Worm (Caenorhabditis elegans) whole organism, early embryonic: ENCODE measurements around the gene mai-1.

Experiments used
- B0310.2 ChIP-seq: sonication (generic microtip); optimal IDR thresholded peaks from 2 replicates; lab custom pipeline; 2016; ENCODE audit warnings: mild to moderate bottlenecking, missing genetic modification characterization, missing compliant biosample characterization
- F13C5.2 ChIP-seq: sonication (generic microtip); optimal IDR thresholded peaks from 2 replicates; lab custom pipeline; 2017; ENCODE audit warnings: mild to moderate bottlenecking, missing genetic modification characterization, inconsistent platforms, missing compliant biosample characterization
- aly-1 ChIP-seq: sonication (generic microtip); optimal IDR thresholded peaks from 2 replicates; lab custom pipeline; 2016; ENCODE audit warnings: missing genetic modification characterization, missing compliant biosample characterization
- ama-1 ChIP-seq: fragments of 150-350 bp; optimal IDR thresholded peaks from 2 replicates; lab custom pipeline; 2014
- ceh-13 ChIP-seq: fragments of 200-800 bp; sonication (Bioruptor generic); optimal IDR thresholded peaks from 2 replicates; lab custom pipeline; 2018; ENCODE audit warnings: mild to moderate bottlenecking, missing genetic modification characterization, missing compliant biosample characterization
- ceh-36 ChIP-seq: sonication (generic microtip); optimal IDR thresholded peaks from 2 replicates; lab custom pipeline; 2016; ENCODE audit warnings: missing genetic modification characterization, inconsistent platforms, missing compliant biosample characterization
- ets-7 ChIP-seq: sonication (generic microtip); optimal IDR thresholded peaks from 2 replicates; lab custom pipeline; 2016; ENCODE audit warnings: missing genotype, missing genetic modification characterization, missing compliant biosample characterization
- flt-1 ChIP-seq: fragments of 200-800 bp; sonication (Bioruptor generic); IDR thresholded peaks from 2 replicates; pipeline ENCODE4 v1.3.6; 2022; ENCODE audit warnings: missing genetic modification characterization, missing compliant biosample characterization
- hmbx-1 ChIP-seq: sonication (generic microtip); optimal IDR thresholded peaks from 2 replicates; lab custom pipeline; 2016; ENCODE audit warnings: mild to moderate bottlenecking, missing genetic modification characterization, missing compliant biosample characterization
- hmg-4 ChIP-seq: fragments of 200-800 bp; sonication (Bioruptor generic); optimal IDR thresholded peaks from 2 replicates; lab custom pipeline; 2018; ENCODE audit warnings: mild to moderate bottlenecking, missing genetic modification characterization, missing compliant biosample characterization
- hnd-1 ChIP-seq: sonication (generic microtip); optimal IDR thresholded peaks from 2 replicates; lab custom pipeline; 2016; ENCODE audit warnings: missing genetic modification characterization, missing compliant biosample characterization
- pes-1 ChIP-seq: fragments of 200-800 bp; sonication (Bioruptor generic); IDR thresholded peaks from 2 replicates; pipeline ENCODE4 v1.3.6; 2022; ENCODE audit warnings: missing genetic modification reagents, missing genetic modification characterization, missing compliant biosample characterization
- scrt-1 ChIP-seq: fragments of 200-800 bp; sonication (Bioruptor generic); IDR thresholded peaks from 2 replicates; pipeline ENCODE4 v1.3.6; 2022; ENCODE audit warnings: missing genetic modification characterization, missing compliant biosample characterization
- sea-1 ChIP-seq: fragments of 200-800 bp; sonication (Bioruptor generic); conservative IDR thresholded peaks from 2 replicates; pipeline ENCODE4 v1.3.6; 2022; ENCODE audit warnings: missing genetic modification characterization, missing compliant biosample characterization
- tbx-11 ChIP-seq: fragments of 200-800 bp; sonication (Bioruptor generic); IDR thresholded peaks from 2 replicates; pipeline ENCODE4 v1.3.6; 2022; ENCODE audit warnings: missing genetic modification characterization, missing compliant biosample characterization
- tbx-37 ChIP-seq: fragments of 200-800 bp; sonication (Bioruptor generic); conservative IDR thresholded peaks from 2 replicates; pipeline ENCODE4 v1.3.6; 2022; ENCODE audit warnings: missing genetic modification reagents, missing genetic modification characterization, missing compliant biosample characterization
- tra-4 ChIP-seq: sonication (generic microtip); optimal IDR thresholded peaks from 2 replicates; lab custom pipeline; 2017; ENCODE audit warnings: missing genetic modification characterization, missing compliant biosample characterization

The mai-1 gene

ce11 chrX:3135186-3135585 lies 18.8 kb upstream of the mai-1 start, which contains the start of gene K10B3.1:
K10B3.1 (plus strand) TSS chrX:3135486.
- TF ChIP-seq F13C5.2 (tag; lab: Kevin White, UChicago), result no peak
- no peak for TF ChIP-seq ceh-13 (GFP tag; lab: Kevin White, UChicago)
- no peak for TF ChIP-seq tra-4 (tag; lab: Kevin White, UChicago)
- TF ChIP-seq tbx-37 (GFP tag; lab: Robert Waterston, UW), result no peak
- TF ChIP-seq hmbx-1 (tag; lab: Kevin White, UChicago), result no peak
- TF ChIP-seq flt-1, result no peak
- no peak for TF ChIP-seq sea-1
- TF ChIP-seq hnd-1 (tag; lab: Kevin White, UChicago), result no peak
- TF ChIP-seq aly-1 (tag; lab: Kevin White, UChicago), result no peak
- no peak for TF ChIP-seq B0310.2 (tag; lab: Kevin White, UChicago)
- no peak for TF ChIP-seq ets-7 (tag; lab: Kevin White, UChicago)
- no peak for TF ChIP-seq ama-1 (lab: Kevin White, UChicago)
- TF ChIP-seq tbx-11 (GFP tag; lab: Robert Waterston, UW), result no peak
- no peak for TF ChIP-seq hmg-4 (GFP tag; lab: Kevin White, UChicago)
- TF ChIP-seq scrt-1 (GFP tag; lab: Robert Waterston, UW), result no peak
- TF ChIP-seq ceh-36 (tag; lab: Kevin White, UChicago), result no peak
- TF ChIP-seq pes-1, result no peak

- TF ChIP-seq ceh-13 (GFP tag; lab: Kevin White, UChicago) (no peak), F13C5.2 (tag; lab: Kevin White, UChicago) (peak; percentile 90), hnd-1 (tag; lab: Kevin White, UChicago) (no peak), pes-1 (0 out of 2 replicates have a peak, but pooled peaks have one; percentile 21), tbx-11 (GFP tag; lab: Robert Waterston, UW) (no peak), tra-4 (tag; lab: Kevin White, UChicago) (no peak), tbx-37 (GFP tag; lab: Robert Waterston, UW) (no peak; the same call in 1 of the 2 replicates), hmg-4 (GFP tag; lab: Kevin White, UChicago) (peak; percentile 96), flt-1 (no peak), ets-7 (tag; lab: Kevin White, UChicago) (peak; percentile 26), hmbx-1 (tag; lab: Kevin White, UChicago) (no peak), scrt-1 (GFP tag; lab: Robert Waterston, UW) (peak; percentile 32; the same call in 1 of the 2 replicates), sea-1 (peak; percentile 59; the same call in 1 of the 2 replicates), ceh-36 (tag; lab: Kevin White, UChicago) (no peak), B0310.2 (tag; lab: Kevin White, UChicago) (peak; percentile 62), aly-1 (tag; lab: Kevin White, UChicago) (peak; percentile 80)
These were observed 11.3 kb upstream of the mai-1 start for ce11 chrX:3127626-3128142.

ce11 chrX:3126979-3127378 lies 10.6 kb upstream of the mai-1 start, which contains the start of gene spc-1:
spc-1 (minus strand) TSS chrX:3127079.
- TF ChIP-seq ama-1 (lab: Kevin White, UChicago) (no peak), ceh-36 (tag; lab: Kevin White, UChicago) (no peak), tra-4 (tag; lab: Kevin White, UChicago) (no peak), hmg-4 (GFP tag; lab: Kevin White, UChicago) (no peak), flt-1 (no peak), pes-1 (no peak), aly-1 (tag; lab: Kevin White, UChicago) (no peak), ceh-13 (GFP tag; lab: Kevin White, UChicago) (no peak), hnd-1 (tag; lab: Kevin White, UChicago) (no peak), tbx-37 (GFP tag; lab: Robert Waterston, UW) (no peak), scrt-1 (GFP tag; lab: Robert Waterston, UW) (no peak), tbx-11 (GFP tag; lab: Robert Waterston, UW) (no peak), sea-1 (no peak), F13C5.2 (tag; lab: Kevin White, UChicago) (no peak), hmbx-1 (tag; lab: Kevin White, UChicago) (no peak), B0310.2 (tag; lab: Kevin White, UChicago) (no peak), ets-7 (tag; lab: Kevin White, UChicago) (no peak)

ce11 chrX:3126233-3126632 lies 9.8 kb upstream of the mai-1 start:
- TF ChIP-seq ceh-36 (tag; lab: Kevin White, UChicago) (no peak), F13C5.2 (tag; lab: Kevin White, UChicago) (no peak), sea-1 (no peak), tbx-37 (GFP tag; lab: Robert Waterston, UW) (no peak), flt-1 (no peak), aly-1 (tag; lab: Kevin White, UChicago) (no peak), hnd-1 (tag; lab: Kevin White, UChicago) (no peak), hmbx-1 (tag; lab: Kevin White, UChicago) (no peak), ceh-13 (GFP tag; lab: Kevin White, UChicago) (no peak), scrt-1 (GFP tag; lab: Robert Waterston, UW) (no peak), hmg-4 (GFP tag; lab: Kevin White, UChicago) (no peak), tbx-11 (GFP tag; lab: Robert Waterston, UW) (no peak), pes-1 (no peak), tra-4 (tag; lab: Kevin White, UChicago) (no peak), B0310.2 (tag; lab: Kevin White, UChicago) (no peak), ama-1 (lab: Kevin White, UChicago) (no peak), ets-7 (tag; lab: Kevin White, UChicago) (no peak)

- no peak for TF ChIP-seq ets-7 (tag; lab: Kevin White, UChicago)
- TF ChIP-seq flt-1, result no peak
- no peak for TF ChIP-seq tra-4 (tag; lab: Kevin White, UChicago)
- TF ChIP-seq ceh-36 (tag; lab: Kevin White, UChicago), result no peak
These were observed 3.2 kb upstream of the mai-1 start for ce11 chrX:3119606-3120005.

- peak; percentile 39 for TF ChIP-seq ama-1 (lab: Kevin White, UChicago)
- no peak for TF ChIP-seq hmg-4 (GFP tag; lab: Kevin White, UChicago)
These were observed 2.4 kb upstream of the mai-1 start for ce11 chrX:3118596-3119287.
